Fruit fly (Drosophila melanogaster): ENCODE results near the gene CG12541.

The CG12541 gene

DNA sequence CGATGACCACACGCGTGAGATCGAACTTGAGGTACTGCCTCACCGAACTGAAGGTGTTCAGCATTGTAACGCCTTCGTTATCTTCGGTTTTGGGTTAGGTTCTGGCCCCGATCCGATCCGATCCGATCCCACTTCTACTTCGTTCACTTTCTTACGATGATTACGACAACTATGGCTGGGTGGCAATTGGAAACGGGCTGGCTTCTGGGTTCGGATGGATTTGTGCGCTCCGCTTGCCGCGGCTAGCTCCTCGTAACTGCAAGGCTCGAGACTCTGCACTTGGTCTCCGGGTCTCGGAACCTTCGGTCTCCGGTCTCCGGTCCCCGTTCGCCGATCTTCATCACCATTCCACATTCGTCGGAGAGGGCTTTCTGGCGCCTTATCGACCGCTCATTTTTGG is 72.5 kb downstream of the CG12541 start, which contains the start of gene Inx7:
TSS of gene Inx7 (minus strand) at position 263 of the 400 bp plus-strand sequence.
- no peak for TF ChIP-seq gl (tag; optimal IDR thresholded peaks at IDR 0.05)

DNA sequence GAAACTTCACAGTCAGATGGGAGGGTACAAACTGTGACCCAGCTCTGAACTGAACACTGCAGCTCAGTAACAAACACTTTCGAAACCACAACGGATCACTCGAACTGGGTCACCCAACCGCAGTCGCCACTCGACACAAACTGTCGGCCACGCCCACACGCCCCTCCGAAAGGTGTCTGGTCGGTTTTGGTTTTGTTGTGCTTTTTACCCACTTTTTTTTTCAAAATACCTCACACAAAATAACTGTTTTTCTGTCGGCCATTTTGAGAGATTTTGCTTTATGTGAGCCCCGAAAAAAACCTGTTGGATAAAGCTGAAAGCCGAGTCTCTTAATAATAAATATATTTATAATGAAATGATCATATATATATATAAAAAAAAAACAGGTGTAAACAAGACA is 74.6 kb downstream of the CG12541 start, which contains the start of gene ogre:
TSS of gene ogre (minus strand) at position 33 of the 400 bp plus-strand sequence.
- TF ChIP-seq gl (tag; optimal IDR thresholded peaks at IDR 0.05) (no peak), CG12605 (GFP tag; IDR thresholded peaks at IDR 0.05) (no peak), Snoo (tag; optimal IDR thresholded peaks at IDR 0.05) (peak; percentile 29), CG10348 (GFP tag; IDR thresholded peaks at IDR 0.05) (no peak), EcR (GFP tag; optimal IDR thresholded peaks at IDR 0.05) (peak; percentile 46), CG4496 (GFP tag; IDR thresholded peaks at IDR 0.05) (peak; percentile 39; the same call in 1 of the 3 replicates), Pif1A (GFP tag; optimal IDR thresholded peaks at IDR 0.05) (no peak)

DNA sequence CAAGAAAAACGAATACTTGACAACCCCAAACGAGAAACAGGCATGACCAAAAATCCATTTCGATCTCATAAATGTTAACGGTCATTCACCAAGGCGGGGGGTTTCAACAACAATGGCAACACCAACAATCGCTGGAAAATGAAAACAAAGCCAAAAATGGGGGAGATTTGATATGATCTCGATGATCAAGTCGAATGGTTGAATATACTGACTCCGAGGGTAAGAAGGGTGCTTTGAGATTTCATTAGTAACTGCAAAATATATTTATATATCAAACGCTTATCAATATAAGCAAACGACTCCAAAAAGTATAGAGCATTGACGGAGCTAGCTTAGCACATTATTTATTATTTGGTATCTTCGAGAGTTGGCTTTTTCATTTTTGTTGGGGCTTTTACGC is 75.7 kb downstream of the CG12541 start:
- no peak for TF ChIP-seq CG10348 (GFP tag; IDR thresholded peaks at IDR 0.05)
- TF ChIP-seq CG12605 (GFP tag; IDR thresholded peaks at IDR 0.05), result no peak
- TF ChIP-seq Pif1B (GFP tag; optimal IDR thresholded peaks at IDR 0.05), result no peak
- no peak for TF ChIP-seq EcR (GFP tag; optimal IDR thresholded peaks at IDR 0.05)
- no peak for TF ChIP-seq fd96Ca (GFP tag; IDR thresholded peaks at IDR 0.05)
- peak; percentile 20 for TF ChIP-seq Snoo (tag; optimal IDR thresholded peaks at IDR 0.05)
- TF ChIP-seq CG15710 (tag; optimal IDR thresholded peaks at IDR 0.05), result no peak
- TF ChIP-seq CG32121 (GFP tag; IDR thresholded peaks at IDR 0.05), result no peak
- TF ChIP-seq CG13204 (GFP tag; optimal IDR thresholded peaks at IDR 0.05), result no peak
- TF ChIP-seq CG14655 (GFP tag; optimal IDR thresholded peaks at IDR 0.05), result peak; percentile 38
- no peak for TF ChIP-seq CG17806 (tag; optimal IDR thresholded peaks at IDR 0.05)
- no peak for TF ChIP-seq CG9948 (tag; optimal IDR thresholded peaks at IDR 0.05)
- TF ChIP-seq Pif1A (GFP tag; optimal IDR thresholded peaks at IDR 0.05), result no peak
- no peak for TF ChIP-seq gl (tag; optimal IDR thresholded peaks at IDR 0.05)
- no peak for TF ChIP-seq rn (GFP tag; IDR thresholded peaks at IDR 0.05)
- no peak for TF ChIP-seq CG4496 (GFP tag; IDR thresholded peaks at IDR 0.05)
- TF ChIP-seq D1 (tag; optimal IDR thresholded peaks at IDR 0.05), result no peak
- no peak for TF ChIP-seq CG8159 (tag; optimal IDR thresholded peaks at IDR 0.05)
- TF ChIP-seq Ets98B (GFP tag; IDR thresholded peaks at IDR 0.05), result no peak
- TF ChIP-seq CG34367 (tag; optimal IDR thresholded peaks at IDR 0.05), result no peak
- TF ChIP-seq CG8301 (tag; optimal IDR thresholded peaks at IDR 0.05), result peak; percentile 22

dm6 chrX:6988632-6989338 is 77.1 kb downstream of the CG12541 start:
- TF ChIP-seq CG8301 (tag; optimal IDR thresholded peaks at IDR 0.05) (no peak), Ets98B (GFP tag; IDR thresholded peaks at IDR 0.05) (no peak), CG4496 (GFP tag; IDR thresholded peaks at IDR 0.05) (no peak), rn (GFP tag; IDR thresholded peaks at IDR 0.05) (no peak), Pif1A (GFP tag; optimal IDR thresholded peaks at IDR 0.05) (no peak), Pif1B (GFP tag; optimal IDR thresholded peaks at IDR 0.05) (no peak), gl (tag; optimal IDR thresholded peaks at IDR 0.05) (no peak), CG13204 (GFP tag; optimal IDR thresholded peaks at IDR 0.05) (no peak), EcR (GFP tag; optimal IDR thresholded peaks at IDR 0.05) (no peak), fd96Ca (GFP tag; IDR thresholded peaks at IDR 0.05) (no peak), CG9948 (tag; optimal IDR thresholded peaks at IDR 0.05) (no peak), CG34367 (tag; optimal IDR thresholded peaks at IDR 0.05) (no peak), D1 (tag; optimal IDR thresholded peaks at IDR 0.05) (no peak), CG17806 (tag; optimal IDR thresholded peaks at IDR 0.05) (no peak), Snoo (tag; optimal IDR thresholded peaks at IDR 0.05) (no peak), CG32121 (GFP tag; IDR thresholded peaks at IDR 0.05) (no peak), CG10348 (GFP tag; IDR thresholded peaks at IDR 0.05) (no peak), CG12605 (GFP tag; IDR thresholded peaks at IDR 0.05) (no peak), CG15710 (tag; optimal IDR thresholded peaks at IDR 0.05) (no peak)

- TF ChIP-seq CG14655 (GFP tag; optimal IDR thresholded peaks at IDR 0.05), result peak; percentile 19
- TF ChIP-seq fd96Ca (GFP tag; IDR thresholded peaks at IDR 0.05), result no peak
- no peak for TF ChIP-seq CG4496 (GFP tag; IDR thresholded peaks at IDR 0.05)
- TF ChIP-seq CG9948 (tag; optimal IDR thresholded peaks at IDR 0.05), result no peak
- no peak for TF ChIP-seq EcR (GFP tag; optimal IDR thresholded peaks at IDR 0.05)
- no peak for TF ChIP-seq CG15710 (tag; optimal IDR thresholded peaks at IDR 0.05)
- peak; percentile 25; the same call in 1 of the 2 replicates for TF ChIP-seq CG12605 (GFP tag; IDR thresholded peaks at IDR 0.05)
- TF ChIP-seq Pif1A (GFP tag; optimal IDR thresholded peaks at IDR 0.05), result no peak
- TF ChIP-seq Ets98B (GFP tag; IDR thresholded peaks at IDR 0.05), result no peak
- TF ChIP-seq Pif1B (GFP tag; optimal IDR thresholded peaks at IDR 0.05), result no peak
Observed at dm6 chrX:6988082-6988481, 77.8 kb downstream of the CG12541 start.

dm6 chrX:6987091-6987490 is 78.8 kb downstream of the CG12541 start:
- TF ChIP-seq D1 (tag; optimal IDR thresholded peaks at IDR 0.05) (no peak), CG32121 (GFP tag; IDR thresholded peaks at IDR 0.05) (no peak), CG17806 (tag; optimal IDR thresholded peaks at IDR 0.05) (no peak), CG4496 (GFP tag; IDR thresholded peaks at IDR 0.05) (no peak), gl (tag; optimal IDR thresholded peaks at IDR 0.05) (no peak), Pif1B (GFP tag; optimal IDR thresholded peaks at IDR 0.05) (no peak), fd96Ca (GFP tag; IDR thresholded peaks at IDR 0.05) (no peak), CG34367 (tag; optimal IDR thresholded peaks at IDR 0.05) (no peak), EcR (GFP tag; optimal IDR thresholded peaks at IDR 0.05) (no peak), Ets98B (GFP tag; IDR thresholded peaks at IDR 0.05) (no peak), Pif1A (GFP tag; optimal IDR thresholded peaks at IDR 0.05) (no peak), CG10348 (GFP tag; IDR thresholded peaks at IDR 0.05) (no peak), CG13204 (GFP tag; optimal IDR thresholded peaks at IDR 0.05) (no peak), CG12605 (GFP tag; IDR thresholded peaks at IDR 0.05) (no peak)
